Fruit fly (Drosophila melanogaster): ENCODE results near the gene CG5731.

dm6 chr2L:10238726-10239652 is 29.4 kb upstream of the CG5731 start, which contains the start of gene me31B:
- no peak for TF ChIP-seq usp (GFP tag; optimal IDR thresholded peaks at IDR 0.05)
- peak; percentile 1 for TF ChIP-seq Hnf4 (GFP tag; optimal IDR thresholded peaks at IDR 0.05)
- TF ChIP-seq HLH106 (tag; optimal IDR thresholded peaks at IDR 0.05): no peak

All from whole organism, wandering third instar larva.